Worm (Caenorhabditis elegans) whole organism, early embryonic: ENCODE data around the gene C25D7.16.

Experiments used
- ama-1 ChIP-seq: fragments of 150-350 bp; optimal IDR thresholded peaks from 2 replicates; lab custom pipeline; 2014
- hmg-4 ChIP-seq: fragments of 200-800 bp; sonication (Bioruptor generic); optimal IDR thresholded peaks from 2 replicates; lab custom pipeline; 2018; ENCODE audit warnings: mild to moderate bottlenecking, missing genetic modification characterization, missing compliant biosample characterization

DNA sequence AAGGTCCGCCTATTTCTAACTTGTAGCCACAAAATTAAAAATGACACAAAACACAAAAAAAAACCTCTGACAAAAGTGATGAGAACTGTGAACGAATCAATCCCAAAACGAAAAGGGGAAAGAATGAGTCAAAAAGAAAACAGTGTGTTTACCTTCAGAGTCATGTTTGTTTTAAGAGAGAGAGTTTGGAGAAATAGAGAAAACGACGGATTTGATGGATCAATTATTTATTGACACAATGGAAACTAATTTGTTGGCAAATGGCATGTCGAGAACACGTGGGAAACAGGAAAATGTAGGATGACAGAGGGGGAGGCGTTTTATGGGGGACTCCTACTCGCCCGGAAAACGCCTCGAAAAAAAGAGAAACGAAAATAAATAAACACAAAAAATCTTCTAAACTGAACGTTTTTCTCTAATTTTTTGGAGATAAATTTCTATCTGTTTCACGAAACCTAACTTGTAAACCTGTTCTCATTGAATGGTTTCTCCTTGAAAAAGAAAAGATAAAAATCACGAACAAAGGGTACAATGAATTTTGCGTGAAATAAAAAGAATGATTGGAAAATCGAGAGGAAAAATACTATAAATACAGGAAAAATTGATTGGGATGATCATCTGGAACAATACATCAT lies 39.1 kb upstream of the C25D7.16 start:
- no peak for TF ChIP-seq hmg-4 (GFP tag; lab: Kevin White, UChicago)
- no peak for TF ChIP-seq ama-1 (lab: Kevin White, UChicago)
